Worm (Caenorhabditis elegans): ENCODE measurements around the gene T19C3.3.

T19C3.3 gene

ce11 chrIII:631421-631820 lies 17.1 kb upstream of the T19C3.3 start, which contains the start of gene T19C3.6:
T19C3.6 (minus strand) TSS chrIII:631521.
- TF ChIP-seq B0310.2 (tag; optimal IDR thresholded peaks at IDR 0.05) = no peak
- no peak for TF ChIP-seq sea-1 (GFP tag; conservative IDR thresholded peaks at IDR 0.05)
- no peak for TF ChIP-seq F13C5.2 (tag; optimal IDR thresholded peaks at IDR 0.05)
- TF ChIP-seq tra-4 (tag; optimal IDR thresholded peaks at IDR 0.05) = no peak
- no peak for TF ChIP-seq pes-1 (GFP tag; IDR thresholded peaks at IDR 0.05)
- no peak for TF ChIP-seq tbx-37 (GFP tag; conservative IDR thresholded peaks at IDR 0.05)
- TF ChIP-seq aly-1 (tag; optimal IDR thresholded peaks at IDR 0.05) = no peak
- TF ChIP-seq ceh-36 (tag; optimal IDR thresholded peaks at IDR 0.05) = no peak
- no peak for TF ChIP-seq hmbx-1 (tag; optimal IDR thresholded peaks at IDR 0.05)
- TF ChIP-seq ceh-13 (GFP tag; optimal IDR thresholded peaks at IDR 0.05) = no peak
- no peak for TF ChIP-seq flt-1 (GFP tag; IDR thresholded peaks at IDR 0.05)
- TF ChIP-seq tbx-11 (GFP tag; IDR thresholded peaks at IDR 0.05) = no peak
- no peak for TF ChIP-seq scrt-1 (GFP tag; IDR thresholded peaks at IDR 0.05)
- no peak for TF ChIP-seq hnd-1 (tag; optimal IDR thresholded peaks at IDR 0.05)
- no peak for TF ChIP-seq ama-1 (optimal IDR thresholded peaks at IDR 0.05)
- no peak for TF ChIP-seq hmg-4 (GFP tag; optimal IDR thresholded peaks at IDR 0.05)
- TF ChIP-seq ets-7 (tag; optimal IDR thresholded peaks at IDR 0.05) = no peak

ce11 chrIII:628942-629341 lies 14.6 kb upstream of the T19C3.3 start:
- TF ChIP-seq tbx-11 (GFP tag; IDR thresholded peaks at IDR 0.05) (peak; percentile 46; the same call in 1 of the 2 replicates), pes-1 (GFP tag; IDR thresholded peaks at IDR 0.05) (peak; percentile 62; the same call in 1 of the 2 replicates), scrt-1 (GFP tag; IDR thresholded peaks at IDR 0.05) (peak; percentile 75), tbx-37 (GFP tag; conservative IDR thresholded peaks at IDR 0.05) (peak; percentile 47)

ce11 chrIII:627838-628237 lies 13.5 kb upstream of the T19C3.3 start, which contains the start of gene T19C3.5:
T19C3.5 (minus strand) TSS chrIII:627938.
- TF ChIP-seq pes-1 (GFP tag; IDR thresholded peaks at IDR 0.05) (no peak), ceh-13 (GFP tag; optimal IDR thresholded peaks at IDR 0.05) (no peak), aly-1 (tag; optimal IDR thresholded peaks at IDR 0.05) (no peak), B0310.2 (tag; optimal IDR thresholded peaks at IDR 0.05) (no peak), hnd-1 (tag; optimal IDR thresholded peaks at IDR 0.05) (no peak), tbx-37 (GFP tag; conservative IDR thresholded peaks at IDR 0.05) (no peak), sea-1 (GFP tag; conservative IDR thresholded peaks at IDR 0.05) (no peak), ama-1 (optimal IDR thresholded peaks at IDR 0.05) (no peak), ets-7 (tag; optimal IDR thresholded peaks at IDR 0.05) (no peak), flt-1 (GFP tag; IDR thresholded peaks at IDR 0.05) (no peak), scrt-1 (GFP tag; IDR thresholded peaks at IDR 0.05) (no peak), tra-4 (tag; optimal IDR thresholded peaks at IDR 0.05) (no peak), hmbx-1 (tag; optimal IDR thresholded peaks at IDR 0.05) (no peak), F13C5.2 (tag; optimal IDR thresholded peaks at IDR 0.05) (no peak), hmg-4 (GFP tag; optimal IDR thresholded peaks at IDR 0.05) (no peak)

ce11 chrIII:626091-626490 lies 11.7 kb upstream of the T19C3.3 start:
- TF ChIP-seq flt-1 (GFP tag; IDR thresholded peaks at IDR 0.05) (no peak), scrt-1 (GFP tag; IDR thresholded peaks at IDR 0.05) (no peak), ceh-13 (GFP tag; optimal IDR thresholded peaks at IDR 0.05) (no peak), sea-1 (GFP tag; conservative IDR thresholded peaks at IDR 0.05) (no peak), ceh-36 (tag; optimal IDR thresholded peaks at IDR 0.05) (no peak), B0310.2 (tag; optimal IDR thresholded peaks at IDR 0.05) (no peak), aly-1 (tag; optimal IDR thresholded peaks at IDR 0.05) (no peak)

- TF ChIP-seq B0310.2 (tag; optimal IDR thresholded peaks at IDR 0.05) (no peak), F13C5.2 (tag; optimal IDR thresholded peaks at IDR 0.05) (peak; percentile 54), hmg-4 (GFP tag; optimal IDR thresholded peaks at IDR 0.05) (peak; percentile 71)
Measured at ce11 chrIII:623754-624153, 9.4 kb upstream of the T19C3.3 start.

- TF ChIP-seq tbx-37 (GFP tag; conservative IDR thresholded peaks at IDR 0.05) (no peak), F13C5.2 (tag; optimal IDR thresholded peaks at IDR 0.05) (no peak), hnd-1 (tag; optimal IDR thresholded peaks at IDR 0.05) (no peak), pes-1 (GFP tag; IDR thresholded peaks at IDR 0.05) (no peak), ceh-36 (tag; optimal IDR thresholded peaks at IDR 0.05) (no peak), hmbx-1 (tag; optimal IDR thresholded peaks at IDR 0.05) (no peak), aly-1 (tag; optimal IDR thresholded peaks at IDR 0.05) (no peak), tbx-11 (GFP tag; IDR thresholded peaks at IDR 0.05) (no peak), sea-1 (GFP tag; conservative IDR thresholded peaks at IDR 0.05) (no peak), ceh-13 (GFP tag; optimal IDR thresholded peaks at IDR 0.05) (no peak), hmg-4 (GFP tag; optimal IDR thresholded peaks at IDR 0.05) (no peak), flt-1 (GFP tag; IDR thresholded peaks at IDR 0.05) (no peak), ama-1 (optimal IDR thresholded peaks at IDR 0.05) (no peak), tra-4 (tag; optimal IDR thresholded peaks at IDR 0.05) (no peak), B0310.2 (tag; optimal IDR thresholded peaks at IDR 0.05) (no peak), scrt-1 (GFP tag; IDR thresholded peaks at IDR 0.05) (no peak), ets-7 (tag; optimal IDR thresholded peaks at IDR 0.05) (no peak)
Measured at ce11 chrIII:620204-620718, 5.9 kb upstream of the T19C3.3 start, which contains the start of gene T19C3.4. T19C3.4 (minus strand) TSS chrIII:620254.

ce11 chrIII:617467-617866 lies 3.1 kb upstream of the T19C3.3 start, which contains the start of gene T19C3.2:
T19C3.2 (minus strand) TSS chrIII:617567.
- TF ChIP-seq tra-4 (tag; optimal IDR thresholded peaks at IDR 0.05) (no peak), ceh-13 (GFP tag; optimal IDR thresholded peaks at IDR 0.05) (no peak), hmbx-1 (tag; optimal IDR thresholded peaks at IDR 0.05) (no peak), hmg-4 (GFP tag; optimal IDR thresholded peaks at IDR 0.05) (no peak), hnd-1 (tag; optimal IDR thresholded peaks at IDR 0.05) (no peak), scrt-1 (GFP tag; IDR thresholded peaks at IDR 0.05) (no peak)

- no peak for TF ChIP-seq ceh-36 (tag; optimal IDR thresholded peaks at IDR 0.05)
- TF ChIP-seq tra-4 (tag; optimal IDR thresholded peaks at IDR 0.05) = no peak
- TF ChIP-seq tbx-37 (GFP tag; conservative IDR thresholded peaks at IDR 0.05) = no peak
- TF ChIP-seq hmbx-1 (tag; optimal IDR thresholded peaks at IDR 0.05) = no peak
- TF ChIP-seq flt-1 (GFP tag; IDR thresholded peaks at IDR 0.05) = no peak
- TF ChIP-seq scrt-1 (GFP tag; IDR thresholded peaks at IDR 0.05) = no peak
- no peak for TF ChIP-seq F13C5.2 (tag; optimal IDR thresholded peaks at IDR 0.05)
- no peak for TF ChIP-seq sea-1 (GFP tag; conservative IDR thresholded peaks at IDR 0.05)
- no peak for TF ChIP-seq tbx-11 (GFP tag; IDR thresholded peaks at IDR 0.05)
- TF ChIP-seq ceh-13 (GFP tag; optimal IDR thresholded peaks at IDR 0.05) = no peak
- TF ChIP-seq hmg-4 (GFP tag; optimal IDR thresholded peaks at IDR 0.05) = no peak
Measured at ce11 chrIII:612759-613158, 1.6 kb downstream of the T19C3.3 start.
